Worm (Caenorhabditis elegans): ENCODE measurements around the gene nspe-3.

nspe-3 gene

ce11 chrII:12620764-12621163, 3.1 kb downstream of the nspe-3 start, which contains the start of gene nspe-1:
nspe-1 (minus strand) TSS chrII:12620864.
- TF ChIP-seq dsc-1 (tag; optimal IDR thresholded peaks at IDR 0.05) (no peak), ceh-82 (tag; optimal IDR thresholded peaks at IDR 0.05) (no peak), pag-3 (tag; optimal IDR thresholded peaks at IDR 0.05; ENCODE audit: borderline replicate concordance, insufficient read depth) (no peak), C04F5.9 (tag; optimal IDR thresholded peaks at IDR 0.05) (no peak), swsn-7 (tag; optimal IDR thresholded peaks at IDR 0.05) (no peak), efl-1 (optimal IDR thresholded peaks at IDR 0.05) (no peak), efl-1 (GFP tag; optimal IDR thresholded peaks at IDR 0.05 in 1 of 2) (no peak), ceh-8 (GFP tag; optimal IDR thresholded peaks at IDR 0.05) (no peak), unc-62 (GFP tag; optimal IDR thresholded peaks at IDR 0.05) (no peak), efl-3 (GFP tag; optimal IDR thresholded peaks at IDR 0.05) (no peak), nhr-12 (tag; optimal IDR thresholded peaks at IDR 0.05) (no peak), mdl-1 (tag; optimal IDR thresholded peaks at IDR 0.05) (no peak), isw-1 (GFP tag; IDR thresholded peaks at IDR 0.05) (no peak), nhr-84 (tag; optimal IDR thresholded peaks at IDR 0.05) (no peak)

ce11 chrII:12621908-12622566, 4.4 kb downstream of the nspe-3 start, which contains the start of gene nspe-8:
nspe-8 (minus strand) TSS chrII:12621958.
- TF ChIP-seq snu-23 (GFP tag; optimal IDR thresholded peaks at IDR 0.05) (peak; percentile 63), nhr-84 (tag; optimal IDR thresholded peaks at IDR 0.05) (no peak), efl-1 (optimal IDR thresholded peaks at IDR 0.05) (no peak), efl-1 (GFP tag; optimal IDR thresholded peaks at IDR 0.05 in 1 of 2) (peak in 1 of 2 experiments; percentile 81), rnt-1 (tag; optimal IDR thresholded peaks at IDR 0.05) (no peak), swsn-7 (tag; optimal IDR thresholded peaks at IDR 0.05) (no peak), nhr-47 (tag; optimal IDR thresholded peaks at IDR 0.05) (peak; percentile 69), C34B4.2 (tag; optimal IDR thresholded peaks at IDR 0.05) (no peak), ceh-8 (GFP tag; optimal IDR thresholded peaks at IDR 0.05) (no peak), tbx-2 (tag; optimal IDR thresholded peaks at IDR 0.05) (peak; percentile 77), fos-1 (tag; optimal IDR thresholded peaks at IDR 0.05) (no peak), vab-15 (tag; optimal IDR thresholded peaks at IDR 0.05) (no peak), alr-1 (tag; optimal IDR thresholded peaks at IDR 0.05; ENCODE audit: borderline replicate concordance) (no peak), nhr-76 (tag; optimal IDR thresholded peaks at IDR 0.05) (no peak), nhr-85 (tag) (peak; percentile 97), irx-1 (tag; optimal IDR thresholded peaks at IDR 0.05) (no peak), nhr-77 (tag; optimal IDR thresholded peaks at IDR 0.05) (no peak), ztf-11 (tag; optimal IDR thresholded peaks at IDR 0.05) (no peak), mdl-1 (tag; optimal IDR thresholded peaks at IDR 0.05) (peak in 1 of 2 experiments; percentile 15), dpl-1 (GFP tag; optimal IDR thresholded peaks at IDR 0.05) (peak in 1 of 3 experiments; percentile 34), nhr-19 (GFP tag; conservative IDR thresholded peaks at IDR 0.05) (peak; percentile 44), nhr-20 (tag; optimal IDR thresholded peaks at IDR 0.05) (peak; percentile 90), blmp-1 (tag; optimal IDR thresholded peaks at IDR 0.05) (peak; percentile 38), sox-4 (tag; optimal IDR thresholded peaks at IDR 0.05) (no peak), C04F5.9 (tag; optimal IDR thresholded peaks at IDR 0.05) (no peak), tlp-1 (tag; optimal IDR thresholded peaks at IDR 0.05) (no peak), lin-39 (tag; optimal IDR thresholded peaks at IDR 0.05) (peak; percentile 24), pag-3 (tag; optimal IDR thresholded peaks at IDR 0.05; ENCODE audit: borderline replicate concordance, insufficient read depth) (no peak), lin-14 (GFP tag; optimal IDR thresholded peaks at IDR 0.05) (peak; percentile 70), hlh-4 (tag; optimal IDR thresholded peaks at IDR 0.05) (no peak), efl-3 (GFP tag; optimal IDR thresholded peaks at IDR 0.05) (no peak), lin-35 (GFP tag; optimal IDR thresholded peaks at IDR 0.05) (peak in 1 of 2 experiments; percentile 65), nhr-71 (tag; optimal IDR thresholded peaks at IDR 0.05) (peak; percentile 81), nhr-11 (tag; optimal IDR thresholded peaks at IDR 0.05) (no peak), jun-1 (tag; optimal IDR thresholded peaks at IDR 0.05) (no peak), elt-3 (tag; optimal IDR thresholded peaks at IDR 0.05) (peak in 5 of 6 experiments; percentile 60 to 86 (median 75)), aly-2 (tag; optimal IDR thresholded peaks at IDR 0.05) (no peak), nhr-90 (tag; optimal IDR thresholded peaks at IDR 0.05; ENCODE audit: poor library complexity) (peak; percentile 63), unc-86 (tag; optimal IDR thresholded peaks at IDR 0.05) (no peak), sptf-1 (tag; optimal IDR thresholded peaks at IDR 0.05) (no peak)
